Fruit fly (Drosophila melanogaster) whole organism, embryonic: ENCODE data around the gene TTLL4B.
A peak's percentile ranks its signal among the peaks of the same experiment; 100 is the strongest.

Source experiments
- Antp ChIP-seq: fragments of 200-800 bp; sonication (Bioruptor generic); optimal IDR thresholded peaks from 3 replicates; lab custom pipeline; 2016; ENCODE audit warnings: missing biosample characterization, missing genetic modification characterization
- Blimp-1 ChIP-seq: fragments of 200-800 bp; sonication (Bioruptor generic); optimal IDR thresholded peaks from 3 replicates; lab custom pipeline; 2018; ENCODE audit warnings: missing biosample characterization, missing genetic modification characterization, mild to moderate bottlenecking, moderate library complexity, missing genetic modification reagents
- CG10462 ChIP-seq: fragments of 200-800 bp; sonication (Bioruptor generic); optimal IDR thresholded peaks from 2 replicates; lab custom pipeline; 2016; ENCODE audit warnings: missing biosample characterization, missing genetic modification characterization
- CG10979 ChIP-seq: fragments of 200-800 bp; sonication (Bioruptor generic); optimal IDR thresholded peaks from 2 replicates; lab custom pipeline; 2018; ENCODE audit warnings: missing biosample characterization, mild to moderate bottlenecking, missing genetic modification characterization, moderate library complexity
- CG11504 ChIP-seq: fragments of 200-800 bp; sonication (Bioruptor generic); optimal IDR thresholded peaks from 3 replicates; lab custom pipeline; 2019; ENCODE audit warnings: missing biosample characterization, mild to moderate bottlenecking, missing genetic modification characterization, moderate library complexity
- CG13287 ChIP-seq: fragments of 200-800 bp; sonication (Bioruptor generic); IDR thresholded peaks from 2 replicates; pipeline ENCODE4 v1.3.6; 2022; ENCODE audit warnings: missing biosample characterization, missing genetic modification characterization; ENCODE audit not compliant: partially characterized antibody
- CG15011 ChIP-seq: fragments of 200-800 bp; sonication (Bioruptor generic); optimal IDR thresholded peaks from 3 replicates; lab custom pipeline; 2018; ENCODE audit warnings: missing biosample characterization, mild to moderate bottlenecking, missing genetic modification characterization
- CG1647 ChIP-seq: fragments of 200-800 bp; sonication (Bioruptor generic); optimal IDR thresholded peaks from 3 replicates; lab custom pipeline; 2016; ENCODE audit warnings: missing biosample characterization, missing genetic modification characterization
- CG17612 ChIP-seq: fragments of 200-800 bp; sonication (Bioruptor generic); IDR thresholded peaks from 2 replicates; pipeline ENCODE4 v1.3.6; 2022; ENCODE audit warnings: missing biosample characterization, missing genetic modification characterization
- CG17912 ChIP-seq: fragments of 200-800 bp; sonication (Bioruptor generic); optimal IDR thresholded peaks from 2 replicates; lab custom pipeline; 2018; ENCODE audit warnings: missing biosample characterization, mild to moderate bottlenecking, missing genetic modification characterization
- CG1792 ChIP-seq: fragments of 200-800 bp; sonication (Bioruptor generic); optimal IDR thresholded peaks from 2 replicates; lab custom pipeline; 2016; ENCODE audit warnings: missing biosample characterization, missing genetic modification characterization
- CG18011 ChIP-seq: fragments of 200-800 bp; sonication (Bioruptor generic); optimal IDR thresholded peaks from 2 replicates; lab custom pipeline; 2017; ENCODE audit warnings: missing biosample characterization, missing genetic modification characterization, mild to moderate bottlenecking, moderate library complexity, missing genotype
- CG3065 ChIP-seq: fragments of 200-800 bp; sonication (Bioruptor generic); optimal IDR thresholded peaks from 2 replicates; lab custom pipeline; 2016; ENCODE audit warnings: missing biosample characterization, missing genetic modification characterization
- CG33557 ChIP-seq: fragments of 200-800 bp; sonication (Bioruptor generic); optimal IDR thresholded peaks from 2 replicates; lab custom pipeline; 2019; ENCODE audit warnings: missing biosample characterization, mild to moderate bottlenecking, missing genetic modification characterization, moderate library complexity
- CG4730 ChIP-seq: fragments of 200-800 bp; sonication (Bioruptor generic); IDR thresholded peaks from 2 replicates; pipeline ENCODE4 v1.3.6; 2022; ENCODE audit warnings: missing biosample characterization, missing genetic modification characterization
- CG7745 ChIP-seq: fragments of 200-800 bp; sonication (Bioruptor generic); optimal IDR thresholded peaks from 2 replicates; lab custom pipeline; 2018; ENCODE audit warnings: missing biosample characterization, mild to moderate bottlenecking, missing genetic modification characterization, moderate library complexity
- CG8290 ChIP-seq, 3 experiments: fragments of 200-800 bp; sonication (Bioruptor generic); optimal IDR thresholded peaks; 2 replicates each; lab custom pipeline; 2016 to 2019; ENCODE audit warnings: missing biosample characterization in 3 of 3, missing genetic modification characterization in 3 of 3, mild to moderate bottlenecking in 2 of 3, moderate library complexity in 1 of 3
- Deaf1 ChIP-seq: fragments of 200-800 bp; optimal IDR thresholded peaks from 3 replicates; lab custom pipeline; 2019; ENCODE audit warnings: missing biosample characterization, mild to moderate bottlenecking, missing genetic modification characterization, moderate library complexity
- Dll ChIP-seq: fragments of 200-800 bp; sonication (Bioruptor generic); IDR thresholded peaks from 4 replicates; pipeline ENCODE4 v1.3.6; 2022; ENCODE audit warnings: missing biosample characterization, missing genetic modification characterization; ENCODE audit not compliant: partially characterized antibody
- Fer2 ChIP-seq: fragments of 200-800 bp; sonication (Bioruptor generic); optimal IDR thresholded peaks from 2 replicates; lab custom pipeline; 2018; ENCODE audit warnings: missing biosample characterization, mild to moderate bottlenecking, missing genetic modification characterization, moderate library complexity
- HLH3B ChIP-seq: fragments of 200-800 bp; sonication (Bioruptor generic); IDR thresholded peaks from 2 replicates; pipeline ENCODE4 v1.3.6; 2022; ENCODE audit warnings: missing biosample characterization, missing genetic modification characterization
- Hand ChIP-seq: fragments of 200-800 bp; sonication (Bioruptor generic); optimal IDR thresholded peaks from 2 replicates; lab custom pipeline; 2017; ENCODE audit warnings: mild to moderate bottlenecking, missing biosample characterization, missing genetic modification reagents, missing genetic modification characterization
- HmgZ ChIP-seq: fragments of 200-800 bp; sonication (Bioruptor generic); optimal IDR thresholded peaks from 2 replicates; lab custom pipeline; 2018; ENCODE audit warnings: missing biosample characterization, mild to moderate bottlenecking, missing genetic modification characterization
- Hr51 ChIP-seq, 2 experiments: fragments of 200-800 bp; sonication (Bioruptor generic); optimal IDR thresholded peaks; 2 replicates in 1 of 2; 3 replicates in 1 of 2; lab custom pipeline; 2016 to 2018; ENCODE audit warnings: missing biosample characterization in 2 of 2, missing genetic modification characterization in 2 of 2, mild to moderate bottlenecking in 1 of 2, moderate library complexity in 1 of 2
- Hr78 ChIP-seq, 2 experiments: fragments of 200-800 bp in 1 of 2; fragments of >200 bp in 1 of 2; sonication (Bioruptor generic) in 1 of 2; optimal IDR thresholded peaks; 2 replicates each; lab custom pipeline; 2017 to 2019; ENCODE audit warnings: missing biosample characterization in 2 of 2, missing genetic modification characterization in 2 of 2, mild to moderate bottlenecking in 1 of 2, moderate library complexity in 1 of 2
- Jarid2 ChIP-seq: fragments of 200-800 bp; sonication (Bioruptor generic); optimal IDR thresholded peaks from 3 replicates; lab custom pipeline; 2017; ENCODE audit warnings: mild to moderate bottlenecking, missing biosample characterization, missing genetic modification reagents, missing genetic modification characterization
- Mrtf ChIP-seq: fragments of 200-800 bp; sonication (Bioruptor generic); IDR thresholded peaks from 3 replicates; pipeline ENCODE4 v1.3.6; 2022; ENCODE audit warnings: missing biosample characterization, missing genetic modification characterization
- NC2α ChIP-seq: fragments of 200-800 bp; sonication (Bioruptor generic); optimal IDR thresholded peaks from 2 replicates; lab custom pipeline; 2016; ENCODE audit warnings: missing biosample characterization, missing genetic modification characterization
- Neu2 ChIP-seq: fragments of 200-800 bp; sonication (Bioruptor generic); optimal IDR thresholded peaks from 3 replicates; lab custom pipeline; 2016; ENCODE audit warnings: missing biosample characterization, missing genetic modification characterization, borderline replicate concordance
- Ravus ChIP-seq: fragments of 200-800 bp; sonication (Bioruptor generic); IDR thresholded peaks from 2 replicates; pipeline ENCODE4 v1.3.6; 2022; ENCODE audit warnings: missing biosample characterization, missing genetic modification characterization
- Side ChIP-seq: fragments of 200-800 bp; sonication (Bioruptor generic); optimal IDR thresholded peaks from 2 replicates; lab custom pipeline; 2016; ENCODE audit warnings: missing biosample characterization, missing genetic modification characterization
- Sox100B ChIP-seq: fragments of 200-800 bp; sonication (Bioruptor generic); optimal IDR thresholded peaks from 3 replicates; lab custom pipeline; 2018; ENCODE audit warnings: missing biosample characterization, mild to moderate bottlenecking, missing genetic modification characterization
- Stat92E ChIP-seq, 3 experiments: fragments of >200 bp in 2 of 3; fragments of 200-800 bp in 1 of 3; sonication (Bioruptor generic) in 1 of 3; optimal IDR thresholded peaks; 2 replicates each; lab custom pipeline; 2017 to 2019; ENCODE audit warnings: missing biosample characterization in 3 of 3, missing genetic modification characterization in 3 of 3, mild to moderate bottlenecking in 1 of 3, moderate library complexity in 1 of 3
- Xrp1 ChIP-seq: fragments of 200-800 bp; sonication (Bioruptor generic); IDR thresholded peaks from 2 replicates; pipeline ENCODE4 v1.3.6; 2022; ENCODE audit warnings: missing biosample characterization, missing genetic modification characterization
- ase ChIP-seq: fragments of 200-800 bp; sonication (Bioruptor generic); IDR thresholded peaks from 3 replicates; pipeline ENCODE4 v1.3.6; 2022; ENCODE audit warnings: missing biosample characterization, missing genetic modification characterization
- bcd ChIP-seq: fragments of 200-800 bp; sonication (Bioruptor generic); optimal IDR thresholded peaks from 2 replicates; lab custom pipeline; 2017; ENCODE audit warnings: missing biosample characterization, mild to moderate bottlenecking, missing genetic modification characterization
- cwo ChIP-seq: fragments of 200-800 bp; sonication (Bioruptor generic); optimal IDR thresholded peaks from 3 replicates; lab custom pipeline; 2017; ENCODE audit warnings: missing biosample characterization, missing genetic modification characterization, mild to moderate bottlenecking, moderate library complexity, missing genetic modification reagents
- dmrt11E ChIP-seq: fragments of 200-800 bp; sonication (Bioruptor generic); optimal IDR thresholded peaks from 3 replicates; lab custom pipeline; 2018; ENCODE audit warnings: missing biosample characterization, mild to moderate bottlenecking, missing genetic modification characterization, moderate library complexity
- eve ChIP-seq, 2 experiments: fragments of >200 bp; optimal IDR thresholded peaks; 2 replicates each; lab custom pipeline; 2017; ENCODE audit warnings: missing biosample characterization in 2 of 2, missing genetic modification characterization in 2 of 2
- gro ChIP-seq: fragments of 200-800 bp; sonication (Bioruptor generic); optimal IDR thresholded peaks from 2 replicates; lab custom pipeline; 2016; ENCODE audit warnings: missing biosample characterization, missing genetic modification characterization
- jumu ChIP-seq: fragments of 200-800 bp; sonication (Bioruptor generic); optimal IDR thresholded peaks from 3 replicates; lab custom pipeline; 2016; ENCODE audit warnings: missing biosample characterization, missing genetic modification characterization
- maf-S ChIP-seq: fragments of 200-800 bp; sonication (Bioruptor generic); optimal IDR thresholded peaks from 2 replicates; lab custom pipeline; 2016; ENCODE audit warnings: missing biosample characterization, missing genetic modification characterization
- nau ChIP-seq: fragments of 200-800 bp; sonication (Bioruptor generic); optimal IDR thresholded peaks from 3 replicates; lab custom pipeline; 2017; ENCODE audit warnings: missing biosample characterization, mild to moderate bottlenecking, missing genetic modification characterization, missing genetic modification reagents
- p53 ChIP-seq: fragments of 200-800 bp; sonication (Bioruptor generic); optimal IDR thresholded peaks from 2 replicates; lab custom pipeline; 2016; ENCODE audit warnings: missing biosample characterization, missing genetic modification characterization
- row ChIP-seq: fragments of 200-800 bp; sonication (Bioruptor generic); IDR thresholded peaks from 3 replicates; pipeline ENCODE4 v1.3.6; 2022; ENCODE audit warnings: missing biosample characterization, missing genetic modification characterization
- sens-2 ChIP-seq: fragments of 200-800 bp; sonication (Bioruptor generic); IDR thresholded peaks from 2 replicates; pipeline ENCODE4 v1.3.6; 2022; ENCODE audit warnings: missing biosample characterization, missing genetic modification characterization
- tll ChIP-seq, 2 experiments: fragments of 200-800 bp in 1 of 2; fragments of >200 bp in 1 of 2; sonication (Bioruptor generic) in 1 of 2; optimal IDR thresholded peaks; 2 replicates each; lab custom pipeline; 2017 to 2019; ENCODE audit warnings: missing biosample characterization in 2 of 2, missing genetic modification characterization in 2 of 2, mild to moderate bottlenecking in 1 of 2, moderate library complexity in 1 of 2
- wek ChIP-seq: fragments of 200-800 bp; sonication (Bioruptor generic); optimal IDR thresholded peaks from 3 replicates; lab custom pipeline; 2018; ENCODE audit warnings: missing biosample characterization, mild to moderate bottlenecking, missing genetic modification characterization, moderate library complexity
- zen ChIP-seq: fragments of 200-800 bp; sonication (Bioruptor generic); optimal IDR thresholded peaks from 3 replicates; lab custom pipeline; 2018; ENCODE audit warnings: missing biosample characterization, mild to moderate bottlenecking, missing genetic modification characterization, moderate library complexity

TTLL4B gene

dm6 chr2L:3852120-3852519 is 10.3 kb upstream of the TTLL4B start (continued):
- TF ChIP-seq CG3065 (no peak), Fer2 (tag; lab: Kevin White, UChicago) (no peak), eve (GFP tag; optimal IDR thresholded peaks at IDR 0.05; lab: Kevin White, UChicago) (peak in 1 of 2 experiments; percentile 40), CG10979 (tag; lab: Kevin White, UChicago) (peak; percentile 79), row (peak; percentile 52; the same call in 2 of the 3 replicates), CG13287 (no peak), CG7745 (tag; lab: Kevin White, UChicago) (no peak), Stat92E (GFP tag; optimal IDR thresholded peaks at IDR 0.05; lab: Kevin White, UChicago) (peak in 1 of 3 experiments; percentile 0), CG1647 (no peak), cwo (no peak), CG1792 (GFP tag; lab: Kevin White, UChicago) (no peak), Ravus (GFP tag; lab: Robert Waterston, UW) (no peak), Antp (GFP tag; lab: Kevin White, UChicago) (peak; percentile 45), CG8290 (GFP tag; optimal IDR thresholded peaks at IDR 0.05; lab: Kevin White, UChicago) (no peak), CG8290 (tag; optimal IDR thresholded peaks at IDR 0.05; lab: Kevin White, UChicago) (peak in 1 of 2 experiments; percentile 28), Mrtf (GFP tag; lab: Robert Waterston, UW) (no peak), tll (GFP tag; optimal IDR thresholded peaks at IDR 0.05; lab: Kevin White, UChicago) (no peak), gro (GFP tag; lab: Kevin White, UChicago) (no peak), Sox100B (GFP tag; lab: Kevin White, UChicago) (peak; percentile 2), CG17912 (GFP tag; lab: Kevin White, UChicago) (no peak), NC2α (GFP tag; lab: Kevin White, UChicago) (no peak), CG17612 (no peak), CG15011 (no peak), HmgZ (tag; lab: Kevin White, UChicago) (no peak), Side (peak; percentile 45), CG4730 (GFP tag; lab: Robert Waterston, UW) (0 out of 2 replicates have a peak, but pooled peaks have one; percentile 13), Deaf1 (tag; lab: Kevin White, UChicago) (no peak), HLH3B (GFP tag; lab: Robert Waterston, UW) (no peak), jumu (GFP tag; lab: Kevin White, UChicago) (peak; percentile 14), Hr51 (GFP tag; optimal IDR thresholded peaks at IDR 0.05; lab: Kevin White, UChicago) (peak in 1 of 2 experiments; percentile 32), p53 (no peak), Jarid2 (GFP tag; lab: Kevin White, UChicago) (no peak), maf-S (no peak), CG10462 (no peak), CG18011 (GFP tag; lab: Kevin White, UChicago) (no peak), zen (tag; lab: Kevin White, UChicago) (peak; percentile 62), Hr78 (GFP tag; optimal IDR thresholded peaks at IDR 0.05; lab: Kevin White, UChicago) (no peak), Neu2 (GFP tag; lab: Kevin White, UChicago) (no peak), wek (GFP tag; lab: Kevin White, UChicago) (no peak), nau (GFP tag; lab: Kevin White, UChicago) (no peak), dmrt11E (tag; lab: Kevin White, UChicago) (peak; percentile 82), Dll (GFP tag; lab: Robert Waterston, UW) (no peak), sens-2 (GFP tag; lab: Robert Waterston, UW) (no peak), Hand (GFP tag; lab: Kevin White, UChicago) (no peak), CG11504 (tag; lab: Kevin White, UChicago) (peak; percentile 46), CG33557 (GFP tag; lab: Kevin White, UChicago) (peak; percentile 74), Xrp1 (peak; percentile 70), Blimp-1 (peak; percentile 68), ase (no peak), bcd (no peak)
